Worm (Caenorhabditis elegans): ENCODE results near the gene lhfp-4.
A peak's percentile ranks its signal among the peaks of the same experiment; 100 is the strongest.

The lhfp-4 gene

DNA sequence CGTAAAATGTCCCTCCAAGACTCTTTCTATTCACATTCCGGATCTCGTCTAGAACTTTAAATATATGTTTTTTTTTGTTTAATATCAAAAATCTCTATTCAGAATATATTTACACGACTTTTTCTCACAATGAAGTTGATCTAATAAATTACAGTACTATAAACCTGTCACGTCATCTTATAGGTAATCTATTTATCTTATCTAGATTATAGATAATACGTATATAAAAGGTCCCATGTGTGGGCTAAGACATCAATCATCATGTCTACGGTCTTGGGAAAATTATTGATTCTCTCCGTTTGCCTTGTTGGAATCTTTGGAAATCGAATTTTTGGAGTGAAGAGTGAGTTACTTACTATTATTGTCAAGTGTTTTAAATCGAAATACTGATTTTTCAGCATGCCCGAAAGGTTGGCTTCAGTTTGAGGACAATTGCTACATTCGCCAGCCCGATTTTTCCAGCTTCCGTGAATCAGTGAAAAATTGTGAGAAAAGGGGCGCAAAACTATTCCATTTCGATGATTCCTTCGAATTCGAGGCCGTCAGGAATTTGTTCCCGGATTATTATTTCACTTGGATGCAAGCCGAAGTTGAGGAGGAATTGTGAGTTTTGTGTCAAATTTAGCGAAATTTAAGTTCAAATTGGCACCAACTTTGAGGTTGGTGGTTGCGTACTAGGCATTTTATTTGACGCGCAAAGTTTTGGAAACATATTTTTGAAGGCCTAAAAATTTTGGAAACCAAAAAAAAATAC is 1.5 kb downstream of the lhfp-4 start, which contains the start of gene clec-196:
TSS of gene clec-196 (plus strand) at position 252 of the 754 bp plus-strand sequence.
- no peak for TF ChIP-seq hnd-1 (tag; optimal IDR thresholded peaks at IDR 0.05)
- no peak for TF ChIP-seq hmg-4 (GFP tag; optimal IDR thresholded peaks at IDR 0.05)
- TF ChIP-seq sea-1 (GFP tag; conservative IDR thresholded peaks at IDR 0.05) = no peak
- TF ChIP-seq ceh-13 (GFP tag; optimal IDR thresholded peaks at IDR 0.05) = no peak
- no peak for TF ChIP-seq pes-1 (GFP tag; IDR thresholded peaks at IDR 0.05)
- no peak for TF ChIP-seq ets-7 (tag; optimal IDR thresholded peaks at IDR 0.05)
- TF ChIP-seq tbx-37 (GFP tag; conservative IDR thresholded peaks at IDR 0.05) = no peak
- TF ChIP-seq hmbx-1 (tag; optimal IDR thresholded peaks at IDR 0.05) = no peak
- TF ChIP-seq ceh-36 (tag; optimal IDR thresholded peaks at IDR 0.05) = no peak
- TF ChIP-seq B0310.2 (tag; optimal IDR thresholded peaks at IDR 0.05) = no peak
- no peak for TF ChIP-seq aly-1 (tag; optimal IDR thresholded peaks at IDR 0.05)
- no peak for TF ChIP-seq ama-1 (optimal IDR thresholded peaks at IDR 0.05)
- no peak for TF ChIP-seq F13C5.2 (tag; optimal IDR thresholded peaks at IDR 0.05)
- no peak for TF ChIP-seq flt-1 (GFP tag; IDR thresholded peaks at IDR 0.05)
- no peak for TF ChIP-seq scrt-1 (GFP tag; IDR thresholded peaks at IDR 0.05)
- TF ChIP-seq tra-4 (tag; optimal IDR thresholded peaks at IDR 0.05) = no peak
- TF ChIP-seq tbx-11 (GFP tag; IDR thresholded peaks at IDR 0.05) = no peak

DNA sequence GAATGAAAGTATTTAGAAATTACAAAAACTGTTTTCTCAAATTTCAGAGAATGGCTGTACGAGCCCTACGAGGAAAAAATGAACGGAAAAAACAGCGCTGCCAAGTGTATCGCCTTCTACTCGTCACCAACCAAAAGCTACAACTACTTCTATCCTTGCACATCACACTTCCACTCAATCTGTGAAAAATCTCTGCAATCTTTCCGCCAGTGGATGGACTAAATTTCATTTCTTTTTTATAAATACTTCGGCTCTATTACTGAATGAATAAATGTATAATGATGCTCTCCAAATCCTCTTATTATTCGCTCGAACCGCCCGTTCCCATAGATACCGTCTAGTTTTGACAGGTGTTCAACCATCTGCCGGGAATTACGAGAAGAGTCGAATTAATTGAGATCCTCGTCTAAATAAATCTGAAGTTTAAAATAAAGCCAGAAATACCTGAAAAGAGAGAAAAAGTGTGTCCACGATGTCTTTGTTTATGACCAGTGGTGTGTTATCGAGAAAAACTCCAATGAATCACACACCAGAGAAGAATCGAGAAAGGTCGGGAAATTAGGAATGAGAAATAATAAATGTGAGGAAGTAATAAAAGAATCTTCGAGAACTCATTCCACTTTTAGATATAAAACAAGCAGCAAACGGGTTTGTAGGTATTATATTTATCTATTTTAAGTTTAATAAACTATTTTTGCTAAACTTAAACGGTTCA is 2.2 kb downstream of the lhfp-4 start:
- no peak for TF ChIP-seq tbx-11 (GFP tag; IDR thresholded peaks at IDR 0.05)
- peak; percentile 3 for TF ChIP-seq ama-1 (optimal IDR thresholded peaks at IDR 0.05)

DNA sequence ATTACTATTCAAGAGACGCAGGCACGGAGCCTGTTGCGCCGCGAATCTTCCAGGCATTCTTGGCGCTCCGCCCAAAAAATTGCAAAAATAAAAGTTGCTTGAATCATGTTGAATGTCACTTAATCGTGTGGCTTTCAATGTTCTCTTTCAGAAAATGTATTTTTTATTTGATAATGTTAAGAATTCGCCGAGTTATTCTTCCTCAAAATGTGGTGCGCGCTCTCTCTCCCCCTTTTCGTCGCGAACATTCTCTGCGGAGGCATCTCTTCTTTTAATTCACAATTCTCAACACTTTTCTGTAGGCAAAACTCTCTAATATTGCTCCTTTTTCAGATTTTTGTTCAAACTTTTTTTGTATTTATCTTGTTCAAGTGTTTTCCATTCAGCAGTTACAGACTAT is 3.0 kb downstream of the lhfp-4 start:
- TF ChIP-seq flt-1 (GFP tag; IDR thresholded peaks at IDR 0.05) = peak; percentile 67
- no peak for TF ChIP-seq tbx-11 (GFP tag; IDR thresholded peaks at IDR 0.05)
- peak; percentile 96 for TF ChIP-seq F13C5.2 (tag; optimal IDR thresholded peaks at IDR 0.05)
- TF ChIP-seq ets-7 (tag; optimal IDR thresholded peaks at IDR 0.05) = no peak
- TF ChIP-seq ama-1 (optimal IDR thresholded peaks at IDR 0.05) = no peak
- peak; percentile 73 for TF ChIP-seq tra-4 (tag; optimal IDR thresholded peaks at IDR 0.05)
- TF ChIP-seq B0310.2 (tag; optimal IDR thresholded peaks at IDR 0.05) = peak; percentile 55
- peak; percentile 83 for TF ChIP-seq sea-1 (GFP tag; conservative IDR thresholded peaks at IDR 0.05)
- TF ChIP-seq hmg-4 (GFP tag; optimal IDR thresholded peaks at IDR 0.05) = peak; percentile 89
- TF ChIP-seq hnd-1 (tag; optimal IDR thresholded peaks at IDR 0.05) = peak; percentile 53
- TF ChIP-seq tbx-37 (GFP tag; conservative IDR thresholded peaks at IDR 0.05) = no peak
- peak; percentile 65 for TF ChIP-seq ceh-13 (GFP tag; optimal IDR thresholded peaks at IDR 0.05)
- TF ChIP-seq pes-1 (GFP tag; IDR thresholded peaks at IDR 0.05) = peak; percentile 50; the same call in 1 of the 2 replicates
- TF ChIP-seq aly-1 (tag; optimal IDR thresholded peaks at IDR 0.05) = no peak
- peak; percentile 57 for TF ChIP-seq ceh-36 (tag; optimal IDR thresholded peaks at IDR 0.05)
- TF ChIP-seq hmbx-1 (tag; optimal IDR thresholded peaks at IDR 0.05) = peak; percentile 69
- no peak for TF ChIP-seq scrt-1 (GFP tag; IDR thresholded peaks at IDR 0.05)

DNA sequence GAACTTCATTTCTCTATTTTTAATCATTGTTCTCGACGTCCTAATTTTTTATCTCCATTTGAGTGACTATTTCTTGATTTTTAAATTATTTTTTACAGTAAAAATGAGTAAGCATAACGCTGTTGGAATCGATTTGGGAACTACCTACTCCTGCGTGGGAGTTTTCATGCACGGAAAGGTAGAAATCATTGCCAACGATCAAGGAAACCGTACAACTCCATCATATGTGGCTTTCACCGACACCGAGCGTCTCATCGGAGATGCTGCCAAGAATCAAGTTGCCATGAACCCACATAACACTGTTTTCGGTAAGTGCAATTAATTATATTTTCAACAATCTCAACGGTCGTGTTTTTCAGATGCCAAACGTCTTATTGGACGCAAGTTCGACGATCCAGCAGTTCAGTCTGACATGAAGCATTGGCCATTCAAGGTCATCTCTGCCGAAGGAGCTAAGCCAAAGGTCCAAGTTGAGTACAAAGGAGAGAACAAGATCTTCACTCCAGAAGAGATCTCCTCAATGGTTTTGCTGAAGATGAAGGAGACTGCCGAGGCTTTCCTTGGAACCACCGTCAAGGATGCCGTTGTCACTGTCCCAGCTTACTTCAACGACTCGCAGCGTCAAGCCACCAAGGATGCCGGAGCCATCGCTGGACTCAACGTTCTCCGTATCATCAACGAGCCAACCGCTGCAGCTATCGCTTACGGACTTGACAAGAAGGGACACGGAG is 3.6 kb downstream of the lhfp-4 start, which contains the start of gene hsp-1:
TSS of gene hsp-1 (plus strand) at position 99 of the 731 bp plus-strand sequence.
- TF ChIP-seq tra-4 (tag; optimal IDR thresholded peaks at IDR 0.05) (no peak), ceh-13 (GFP tag; optimal IDR thresholded peaks at IDR 0.05) (no peak), tbx-11 (GFP tag; IDR thresholded peaks at IDR 0.05) (no peak), hnd-1 (tag; optimal IDR thresholded peaks at IDR 0.05) (no peak), ama-1 (optimal IDR thresholded peaks at IDR 0.05) (no peak), B0310.2 (tag; optimal IDR thresholded peaks at IDR 0.05) (no peak), tbx-37 (GFP tag; conservative IDR thresholded peaks at IDR 0.05) (no peak), scrt-1 (GFP tag; IDR thresholded peaks at IDR 0.05) (no peak), hmbx-1 (tag; optimal IDR thresholded peaks at IDR 0.05) (no peak)

DNA sequence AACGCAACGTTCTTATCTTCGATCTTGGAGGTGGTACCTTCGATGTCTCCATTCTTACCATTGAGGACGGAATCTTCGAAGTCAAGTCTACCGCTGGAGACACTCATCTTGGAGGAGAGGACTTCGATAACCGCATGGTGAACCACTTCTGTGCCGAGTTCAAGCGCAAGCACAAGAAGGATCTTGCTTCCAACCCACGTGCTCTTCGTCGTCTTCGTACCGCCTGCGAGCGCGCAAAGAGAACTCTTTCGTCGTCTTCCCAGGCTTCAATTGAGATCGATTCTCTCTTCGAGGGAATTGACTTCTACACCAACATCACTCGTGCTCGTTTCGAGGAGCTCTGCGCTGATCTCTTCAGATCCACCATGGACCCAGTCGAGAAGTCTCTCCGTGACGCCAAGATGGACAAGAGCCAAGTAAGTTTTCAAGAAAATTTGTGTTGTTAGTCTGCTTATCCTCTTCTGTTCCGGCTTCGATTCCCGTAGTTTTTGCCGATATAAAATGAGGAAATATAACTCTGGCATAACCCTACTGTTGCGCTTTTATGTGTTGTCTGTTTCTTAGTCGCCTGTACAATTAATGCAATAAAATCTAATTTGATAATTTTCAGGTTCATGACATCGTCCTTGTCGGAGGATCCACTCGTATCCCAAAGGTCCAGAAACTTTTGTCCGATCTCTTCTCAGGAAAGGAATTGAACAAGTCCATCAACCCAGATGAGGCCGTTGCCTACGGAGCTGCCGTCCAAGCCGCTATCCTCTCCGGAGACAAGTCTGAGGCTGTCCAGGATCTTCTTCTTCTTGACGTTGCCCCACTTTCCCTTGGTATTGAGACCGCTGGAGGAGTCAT is 4.4 kb downstream of the lhfp-4 start:
- TF ChIP-seq aly-1 (tag; optimal IDR thresholded peaks at IDR 0.05) = peak; percentile 34
- no peak for TF ChIP-seq scrt-1 (GFP tag; IDR thresholded peaks at IDR 0.05)
- 0 out of 2 replicates have a peak, but pooled peaks have one; percentile 52 for TF ChIP-seq sea-1 (GFP tag; conservative IDR thresholded peaks at IDR 0.05)

DNA sequence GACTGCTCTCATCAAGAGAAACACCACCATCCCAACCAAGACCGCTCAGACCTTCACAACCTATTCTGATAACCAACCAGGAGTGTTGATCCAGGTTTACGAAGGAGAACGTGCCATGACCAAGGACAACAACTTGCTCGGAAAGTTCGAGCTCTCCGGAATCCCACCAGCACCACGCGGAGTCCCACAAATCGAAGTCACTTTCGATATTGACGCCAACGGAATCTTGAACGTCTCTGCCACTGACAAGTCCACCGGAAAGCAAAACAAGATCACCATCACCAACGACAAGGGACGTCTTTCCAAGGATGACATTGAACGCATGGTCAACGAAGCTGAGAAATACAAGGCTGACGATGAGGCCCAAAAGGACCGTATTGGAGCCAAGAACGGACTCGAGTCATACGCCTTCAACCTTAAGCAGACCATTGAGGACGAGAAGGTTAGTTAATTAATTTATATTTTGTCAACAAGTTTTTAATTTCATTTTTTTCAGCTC is 5.1 kb downstream of the lhfp-4 start:
- TF ChIP-seq ama-1 (optimal IDR thresholded peaks at IDR 0.05) = peak; percentile 85
- no peak for TF ChIP-seq B0310.2 (tag; optimal IDR thresholded peaks at IDR 0.05)
- 0 out of 2 replicates have a peak, but pooled peaks have one; percentile 4 for TF ChIP-seq flt-1 (GFP tag; IDR thresholded peaks at IDR 0.05)
